Worm (Caenorhabditis elegans): ENCODE data around the gene K02A6.4.

DNA sequence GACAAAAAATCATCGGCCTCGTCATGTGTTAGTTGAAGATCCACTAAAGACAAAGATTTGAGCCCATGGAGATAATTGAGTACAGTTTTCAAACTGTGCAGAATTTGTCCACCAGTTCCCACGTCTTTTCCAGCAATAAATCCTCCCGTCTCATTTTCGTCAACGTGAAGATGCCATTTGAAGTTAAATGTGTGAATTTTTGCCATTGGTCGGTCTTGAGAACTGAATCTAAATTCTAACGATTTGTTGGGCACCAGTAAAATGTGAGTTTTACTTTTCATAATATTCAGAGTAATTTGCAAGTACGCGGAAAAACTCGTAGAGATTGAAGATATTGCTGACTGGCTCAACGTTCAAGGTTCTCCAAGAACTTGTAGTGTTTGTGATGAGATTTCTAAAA lies 12.0 kb upstream of the K02A6.4 start:
- no peak for TF ChIP-seq flt-1 (GFP tag; IDR thresholded peaks at IDR 0.05)
- TF ChIP-seq T22C8.4 (GFP tag; IDR thresholded peaks at IDR 0.05): no peak
- TF ChIP-seq ref-1 (GFP tag; conservative IDR thresholded peaks at IDR 0.05): no peak
